Worm (Caenorhabditis elegans) whole organism, L4/young adult: Measurements from ENCODE around the gene srh-25.

Source experiments
- dao-5 ChIP-seq: sonication (generic microtip); optimal IDR thresholded peaks from 2 replicates; lab custom pipeline; 2016; ENCODE audit warnings: missing genotype, missing genetic modification characterization, moderate library complexity, missing compliant biosample characterization
- him-1 ChIP-seq: sonication (generic microtip); optimal IDR thresholded peaks from 2 replicates; lab custom pipeline; 2016; ENCODE audit warnings: missing genotype, missing genetic modification reagents, missing genetic modification characterization, missing compliant biosample characterization

DNA sequence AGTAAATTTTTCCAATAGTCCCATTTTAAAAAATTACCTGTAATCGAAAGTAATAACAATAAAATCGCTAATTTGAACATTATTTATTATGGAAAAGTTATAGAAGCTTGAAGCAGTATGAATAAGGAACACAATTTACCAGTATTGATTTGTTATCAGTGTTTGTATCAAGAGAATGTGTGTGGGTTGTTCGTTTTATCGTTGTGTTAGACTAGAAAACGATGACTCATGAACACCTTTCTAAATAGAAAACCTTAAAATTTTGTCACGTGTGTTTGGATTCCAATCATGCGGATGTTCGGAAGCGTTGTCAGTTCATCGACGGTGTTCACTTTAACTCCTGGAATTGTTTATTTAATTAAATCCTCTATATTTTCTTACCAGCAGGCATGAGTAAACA, 1.5 kb downstream of the srh-25 start, which contains the start of gene C54D10.13:
- no peak for TF ChIP-seq dao-5 (tag; lab: Kevin White, UChicago)
- no peak for TF ChIP-seq him-1
